Worm (Caenorhabditis elegans) whole organism, early embryonic: ENCODE results near the gene srw-34.
"Not testable (repeated sequence)": the region's sequence is repeated elsewhere in the genome, so short reads cannot be mapped to it uniquely, and the experiment has no call there.

Experiments used
- B0310.2 ChIP-seq: sonication (generic microtip); optimal IDR thresholded peaks from 2 replicates; lab custom pipeline; 2016; ENCODE audit warnings: mild to moderate bottlenecking, missing genetic modification characterization, missing compliant biosample characterization
- F13C5.2 ChIP-seq: sonication (generic microtip); optimal IDR thresholded peaks from 2 replicates; lab custom pipeline; 2017; ENCODE audit warnings: mild to moderate bottlenecking, missing genetic modification characterization, inconsistent platforms, missing compliant biosample characterization
- aly-1 ChIP-seq: sonication (generic microtip); optimal IDR thresholded peaks from 2 replicates; lab custom pipeline; 2016; ENCODE audit warnings: missing genetic modification characterization, missing compliant biosample characterization
- ama-1 ChIP-seq: fragments of 150-350 bp; optimal IDR thresholded peaks from 2 replicates; lab custom pipeline; 2014
- ceh-13 ChIP-seq: fragments of 200-800 bp; sonication (Bioruptor generic); optimal IDR thresholded peaks from 2 replicates; lab custom pipeline; 2018; ENCODE audit warnings: mild to moderate bottlenecking, missing genetic modification characterization, missing compliant biosample characterization
- ceh-36 ChIP-seq: sonication (generic microtip); optimal IDR thresholded peaks from 2 replicates; lab custom pipeline; 2016; ENCODE audit warnings: missing genetic modification characterization, inconsistent platforms, missing compliant biosample characterization
- ets-7 ChIP-seq: sonication (generic microtip); optimal IDR thresholded peaks from 2 replicates; lab custom pipeline; 2016; ENCODE audit warnings: missing genotype, missing genetic modification characterization, missing compliant biosample characterization
- flt-1 ChIP-seq: fragments of 200-800 bp; sonication (Bioruptor generic); IDR thresholded peaks from 2 replicates; pipeline ENCODE4 v1.3.6; 2022; ENCODE audit warnings: missing genetic modification characterization, missing compliant biosample characterization
- hmbx-1 ChIP-seq: sonication (generic microtip); optimal IDR thresholded peaks from 2 replicates; lab custom pipeline; 2016; ENCODE audit warnings: mild to moderate bottlenecking, missing genetic modification characterization, missing compliant biosample characterization
- hmg-4 ChIP-seq: fragments of 200-800 bp; sonication (Bioruptor generic); optimal IDR thresholded peaks from 2 replicates; lab custom pipeline; 2018; ENCODE audit warnings: mild to moderate bottlenecking, missing genetic modification characterization, missing compliant biosample characterization
- hnd-1 ChIP-seq: sonication (generic microtip); optimal IDR thresholded peaks from 2 replicates; lab custom pipeline; 2016; ENCODE audit warnings: missing genetic modification characterization, missing compliant biosample characterization
- pes-1 ChIP-seq: fragments of 200-800 bp; sonication (Bioruptor generic); IDR thresholded peaks from 2 replicates; pipeline ENCODE4 v1.3.6; 2022; ENCODE audit warnings: missing genetic modification reagents, missing genetic modification characterization, missing compliant biosample characterization
- scrt-1 ChIP-seq: fragments of 200-800 bp; sonication (Bioruptor generic); IDR thresholded peaks from 2 replicates; pipeline ENCODE4 v1.3.6; 2022; ENCODE audit warnings: missing genetic modification characterization, missing compliant biosample characterization
- sea-1 ChIP-seq: fragments of 200-800 bp; sonication (Bioruptor generic); conservative IDR thresholded peaks from 2 replicates; pipeline ENCODE4 v1.3.6; 2022; ENCODE audit warnings: missing genetic modification characterization, missing compliant biosample characterization
- tbx-11 ChIP-seq: fragments of 200-800 bp; sonication (Bioruptor generic); IDR thresholded peaks from 2 replicates; pipeline ENCODE4 v1.3.6; 2022; ENCODE audit warnings: missing genetic modification characterization, missing compliant biosample characterization
- tbx-37 ChIP-seq: fragments of 200-800 bp; sonication (Bioruptor generic); conservative IDR thresholded peaks from 2 replicates; pipeline ENCODE4 v1.3.6; 2022; ENCODE audit warnings: missing genetic modification reagents, missing genetic modification characterization, missing compliant biosample characterization
- tra-4 ChIP-seq: sonication (generic microtip); optimal IDR thresholded peaks from 2 replicates; lab custom pipeline; 2017; ENCODE audit warnings: missing genetic modification characterization, missing compliant biosample characterization

srw-34 gene

ce11 chrV:16517619-16518018 lies 4.5 kb downstream of the srw-34 start, which contains the start of gene F36D3.4:
F36D3.4 (minus strand) TSS chrV:16517719.
- TF ChIP-seq hnd-1 (tag; lab: Kevin White, UChicago) (no peak), F13C5.2 (tag; lab: Kevin White, UChicago) (no peak), B0310.2 (tag; lab: Kevin White, UChicago) (no peak), hmg-4 (GFP tag; lab: Kevin White, UChicago) (no peak), ama-1 (lab: Kevin White, UChicago) (no peak), aly-1 (tag; lab: Kevin White, UChicago) (no peak), ceh-36 (tag; lab: Kevin White, UChicago) (no peak)

ce11 chrV:16515140-16515539 lies 7.0 kb downstream of the srw-34 start, which contains the start of gene F36D3.5:
F36D3.5 (minus strand) TSS chrV:16515240.
- TF ChIP-seq ets-7; tbx-37 (GFP tag; lab: Robert Waterston, UW); ceh-36 (tag; lab: Kevin White, UChicago): not testable (repeated sequence)

DNA sequence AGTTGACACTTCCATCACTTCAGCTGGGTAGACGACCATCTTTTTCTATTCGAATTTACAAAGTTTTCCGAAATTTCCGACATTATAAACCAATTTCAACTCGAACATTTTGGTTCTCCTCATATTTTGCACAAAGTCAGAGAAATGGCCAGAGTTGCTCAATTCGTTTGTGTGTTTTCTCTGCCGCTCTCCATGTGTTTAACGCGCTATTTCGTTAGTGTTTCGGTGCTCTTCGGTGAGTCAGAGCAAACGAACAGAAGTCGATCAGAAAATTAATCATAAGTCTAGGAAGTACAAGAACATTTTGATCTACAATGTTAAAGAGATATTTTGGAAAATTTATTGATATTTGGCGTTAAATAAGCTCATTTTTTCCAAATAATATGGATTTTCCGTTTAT lies 13.5 kb downstream of the srw-34 start, which contains the start of gene srr-3:
Gene srr-3, minus strand, starts transcription at position 101 of the 400 bp plus-strand sequence.
- TF ChIP-seq aly-1 (tag; lab: Kevin White, UChicago) (no peak), hmbx-1 (tag; lab: Kevin White, UChicago) (no peak)

DNA sequence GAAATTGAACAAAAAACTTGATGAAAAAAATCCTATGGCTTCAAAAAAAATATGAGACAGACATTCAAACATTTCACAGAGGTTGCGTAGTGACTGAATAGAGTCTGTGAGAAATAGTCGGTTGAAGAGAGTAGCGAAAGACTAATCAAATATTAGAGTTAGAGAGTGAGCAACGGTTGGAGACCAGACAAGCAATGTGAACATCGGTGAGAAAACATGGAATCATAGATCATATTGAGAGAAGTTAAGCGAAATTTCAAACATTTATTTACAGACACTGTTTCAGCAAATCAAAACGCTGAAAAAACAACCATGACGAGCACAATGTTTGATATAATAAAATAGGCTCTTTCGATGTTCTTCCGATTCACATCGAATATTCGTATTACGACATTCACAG lies 15.5 kb downstream of the srw-34 start:
- TF ChIP-seq hmg-4 (GFP tag; lab: Kevin White, UChicago) (no peak), hnd-1 (tag; lab: Kevin White, UChicago) (no peak), hmbx-1 (tag; lab: Kevin White, UChicago) (no peak), flt-1 (no peak), tra-4 (tag; lab: Kevin White, UChicago) (no peak), sea-1 (GFP tag; lab: Robert Waterston, UW) (no peak), ama-1 (lab: Kevin White, UChicago) (no peak), F13C5.2 (tag; lab: Kevin White, UChicago) (no peak), ceh-13 (GFP tag; lab: Kevin White, UChicago) (no peak), aly-1 (tag; lab: Kevin White, UChicago) (no peak), B0310.2 (tag; lab: Kevin White, UChicago) (no peak), pes-1 (no peak), scrt-1 (no peak), tbx-37 (GFP tag; lab: Robert Waterston, UW) (no peak)

ce11 chrV:16505828-16506227 lies 16.3 kb downstream of the srw-34 start, which contains the start of gene nhr-54:
nhr-54 (minus strand) TSS chrV:16505928.
- no peak for TF ChIP-seq F13C5.2 (tag; lab: Kevin White, UChicago)
- no peak for TF ChIP-seq scrt-1
- no peak for TF ChIP-seq pes-1
- TF ChIP-seq ceh-36 (tag; lab: Kevin White, UChicago): no peak
- no peak for TF ChIP-seq ama-1 (lab: Kevin White, UChicago)
- no peak for TF ChIP-seq ceh-13 (GFP tag; lab: Kevin White, UChicago)
- no peak for TF ChIP-seq sea-1 (GFP tag; lab: Robert Waterston, UW)
- TF ChIP-seq tbx-37 (GFP tag; lab: Robert Waterston, UW): no peak
- no peak for TF ChIP-seq aly-1 (tag; lab: Kevin White, UChicago)
- no peak for TF ChIP-seq tbx-11 (GFP tag; lab: Robert Waterston, UW)
- TF ChIP-seq hnd-1 (tag; lab: Kevin White, UChicago): no peak
- no peak for TF ChIP-seq ets-7
- no peak for TF ChIP-seq hmbx-1 (tag; lab: Kevin White, UChicago)

- TF ChIP-seq F13C5.2 (tag; lab: Kevin White, UChicago) (no peak), hmbx-1 (tag; lab: Kevin White, UChicago) (no peak), hmg-4 (GFP tag; lab: Kevin White, UChicago) (no peak), scrt-1 (no peak), ceh-13 (GFP tag; lab: Kevin White, UChicago) (no peak), hnd-1 (tag; lab: Kevin White, UChicago) (no peak), ceh-36 (tag; lab: Kevin White, UChicago) (no peak), B0310.2 (tag; lab: Kevin White, UChicago) (no peak), aly-1 (tag; lab: Kevin White, UChicago) (no peak), ama-1 (lab: Kevin White, UChicago) (no peak), tbx-11 (GFP tag; lab: Robert Waterston, UW) (no peak), pes-1 (no peak), sea-1 (GFP tag; lab: Robert Waterston, UW) (no peak), tbx-37 (GFP tag; lab: Robert Waterston, UW) (no peak), flt-1 (no peak), ets-7 (no peak), tra-4 (tag; lab: Kevin White, UChicago) (no peak)
Observed at ce11 chrV:16503164-16503563, 19.0 kb downstream of the srw-34 start, which contains the start of gene F36D3.14. F36D3.14 (minus strand) TSS chrV:16503264.

- TF ChIP-seq hmg-4 (GFP tag; lab: Kevin White, UChicago) (no peak), ama-1 (lab: Kevin White, UChicago) (no peak), tbx-37 (GFP tag; lab: Robert Waterston, UW) (no peak), ceh-36 (tag; lab: Kevin White, UChicago) (no peak), scrt-1 (no peak)
Observed at ce11 chrV:16499006-16499405, 23.1 kb downstream of the srw-34 start, which contains the start of gene F36D3.1. F36D3.1 (plus strand) TSS chrV:16499352.

DNA sequence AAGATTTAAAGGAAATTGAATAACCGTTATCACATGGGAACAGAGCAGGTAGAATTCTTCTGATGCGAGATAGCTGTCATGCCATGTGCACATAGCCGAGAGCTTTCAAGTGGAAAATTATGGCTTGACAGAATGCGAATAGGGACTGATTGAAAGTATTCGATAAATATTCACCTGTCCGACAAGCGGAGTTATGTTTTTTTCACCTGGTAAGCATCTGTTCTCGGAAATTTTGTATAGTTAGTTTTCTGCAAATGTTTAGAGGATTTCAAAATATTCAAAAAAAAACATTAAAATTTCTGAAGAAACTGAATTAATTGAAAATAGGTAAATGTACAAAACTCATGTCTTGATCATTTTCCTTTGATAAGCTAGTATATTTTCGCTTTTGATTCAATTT lies 24.6 kb downstream of the srw-34 start, which contains the start of gene srh-136:
Gene srh-136, minus strand, starts transcription at position 93 of the 400 bp plus-strand sequence.
- TF ChIP-seq flt-1 (no peak), tbx-37 (GFP tag; lab: Robert Waterston, UW) (no peak)
